Worm (Caenorhabditis elegans): ENCODE data around the gene F07F6.8.

F07F6.8 gene

ce11 chrII:5379614-5380077, 45.9 kb downstream of the F07F6.8 start, which contains the start of gene pkc-3 (continued):
- TF ChIP-seq F10B5.3 (tag; optimal IDR thresholded peaks at IDR 0.05): no peak
- peak; percentile 11 for TF ChIP-seq nhr-10 (tag; optimal IDR thresholded peaks at IDR 0.05)
- no peak for TF ChIP-seq nhr-48 (tag; optimal IDR thresholded peaks at IDR 0.05)
- no peak for TF ChIP-seq nhr-76 (tag; optimal IDR thresholded peaks at IDR 0.05)
- TF ChIP-seq Y48G9A.11 (GFP tag; IDR thresholded peaks at IDR 0.05): no peak
- TF ChIP-seq ceh-44 (GFP tag; IDR thresholded peaks at IDR 0.05): no peak
- peak; percentile 40 for TF ChIP-seq jun-1 (tag; optimal IDR thresholded peaks at IDR 0.05)
- peak; percentile 93 for TF ChIP-seq nhr-6 (tag; optimal IDR thresholded peaks at IDR 0.05)
- no peak for TF ChIP-seq snpc-4 (tag; optimal IDR thresholded peaks at IDR 0.05)
- peak; percentile 85 for TF ChIP-seq dve-1 (tag; optimal IDR thresholded peaks at IDR 0.05; ENCODE audit: insufficient read depth)
- TF ChIP-seq dmd-6 (GFP tag; IDR thresholded peaks at IDR 0.05): peak; percentile 52
- no peak for TF ChIP-seq tag-97 (GFP tag; IDR thresholded peaks at IDR 0.05)
- TF ChIP-seq Y75B8A.6 (GFP tag; IDR thresholded peaks at IDR 0.05): 0 out of 2 replicates have a peak, but pooled peaks have one; percentile 27
- TF ChIP-seq F44E2.7 (GFP tag; IDR thresholded peaks at IDR 0.05): no peak
- peak; percentile 99 for TF ChIP-seq aha-1 (tag)
- peak; percentile 51 for TF ChIP-seq spr-1 (tag; optimal IDR thresholded peaks at IDR 0.05)
- TF ChIP-seq hif-1 (tag; optimal IDR thresholded peaks at IDR 0.05): peak; percentile 22
- no peak for TF ChIP-seq daf-12 (tag; optimal IDR thresholded peaks at IDR 0.05)
- TF ChIP-seq saeg-2 (GFP tag; IDR thresholded peaks at IDR 0.05): no peak
- no peak for TF ChIP-seq tra-1 (GFP tag; IDR thresholded peaks at IDR 0.05)
- TF ChIP-seq ceh-82 (tag; optimal IDR thresholded peaks at IDR 0.05): no peak
- no peak for TF ChIP-seq nhr-111 (GFP tag; optimal IDR thresholded peaks at IDR 0.05)
- no peak for TF ChIP-seq ztf-11 (tag; optimal IDR thresholded peaks at IDR 0.05)
- peak; percentile 7 to 47 for TF ChIP-seq mdl-1 (tag; optimal IDR thresholded peaks at IDR 0.05)
- peak; percentile 93 for TF ChIP-seq hlh-11 (tag; optimal IDR thresholded peaks at IDR 0.05)
- TF ChIP-seq daf-8 (GFP tag; IDR thresholded peaks at IDR 0.05): no peak
- TF ChIP-seq unc-62 (GFP tag; optimal IDR thresholded peaks at IDR 0.05 in 1 of 2): peak in 1 of 2 experiments; percentile 19
- TF ChIP-seq unc-62 (tag; optimal IDR thresholded peaks at IDR 0.05): no peak
- no peak for TF ChIP-seq ZK546.5 (tag; optimal IDR thresholded peaks at IDR 0.05)
- TF ChIP-seq sdz-12 (GFP tag; optimal IDR thresholded peaks at IDR 0.05): no peak
- TF ChIP-seq mes-2 (tag; optimal IDR thresholded peaks at IDR 0.05; ENCODE audit: poor library complexity, severe bottlenecking): peak; percentile 67
- no peak for TF ChIP-seq daf-19 (GFP tag; conservative IDR thresholded peaks at IDR 0.05)
- no peak for TF ChIP-seq lin-15B (tag; optimal IDR thresholded peaks at IDR 0.05)
- TF ChIP-seq madf-5 (GFP tag; IDR thresholded peaks at IDR 0.05): no peak
- TF ChIP-seq nhr-25 (tag; optimal IDR thresholded peaks at IDR 0.05; ENCODE audit: borderline replicate concordance, insufficient read depth): peak; percentile 95
- TF ChIP-seq aly-2 (tag; optimal IDR thresholded peaks at IDR 0.05): no peak
- TF ChIP-seq ceh-62 (tag; optimal IDR thresholded peaks at IDR 0.05): no peak
- no peak for TF ChIP-seq zag-1 (tag; optimal IDR thresholded peaks at IDR 0.05)
- no peak for TF ChIP-seq ceh-28 (tag; optimal IDR thresholded peaks at IDR 0.05)
- TF ChIP-seq mxl-2 (GFP tag; conservative IDR thresholded peaks at IDR 0.05): no peak
- 0 out of 2 replicates have a peak, but pooled peaks have one; percentile 52 for TF ChIP-seq dmd-8 (GFP tag; IDR thresholded peaks at IDR 0.05)
- TF ChIP-seq skn-1 (tag; optimal IDR thresholded peaks at IDR 0.05): no peak
- peak; percentile 71 for TF ChIP-seq pqm-1 (tag; optimal IDR thresholded peaks at IDR 0.05)
- peak; percentile 77 for TF ChIP-seq gei-8 (GFP tag; optimal IDR thresholded peaks at IDR 0.05)
- no peak for TF ChIP-seq Y105C5A.15 (GFP tag; IDR thresholded peaks at IDR 0.05)
- TF ChIP-seq fkh-10 (GFP tag; optimal IDR thresholded peaks at IDR 0.05): no peak
- TF ChIP-seq arid-1 (GFP tag; conservative IDR thresholded peaks at IDR 0.05): 0 out of 2 replicates have a peak, but pooled peaks have one; percentile 25
- no peak for TF ChIP-seq egl-43 (GFP tag; IDR thresholded peaks at IDR 0.05)
- TF ChIP-seq nhr-237 (tag; optimal IDR thresholded peaks at IDR 0.05): no peak
- TF ChIP-seq lin-13 (GFP tag; optimal IDR thresholded peaks at IDR 0.05): peak; percentile 54
- TF ChIP-seq zfp-3 (GFP tag; conservative IDR thresholded peaks at IDR 0.05): peak; percentile 61; the same call in 1 of the 2 replicates
- TF ChIP-seq unc-130 (GFP tag; optimal IDR thresholded peaks at IDR 0.05): peak; percentile 15
